Fruit fly (Drosophila melanogaster) whole organism, embryonic: ENCODE results near the gene CG34310.
A peak's percentile ranks its signal among the peaks of the same experiment; 100 is the strongest.

Experiments used
- Ada2b ChIP-seq: fragments of 200-800 bp; sonication (Bioruptor generic); IDR thresholded peaks from 2 replicates; pipeline ENCODE4 v1.3.6; 2022; ENCODE audit warnings: missing biosample characterization, missing genetic modification characterization
- Adf1 ChIP-seq: fragments of 200-800 bp; sonication (Bioruptor generic); IDR thresholded peaks from 2 replicates; pipeline ENCODE4 v1.3.6; 2022; ENCODE audit warnings: missing biosample characterization, missing genetic modification characterization
- Atf3 ChIP-seq: fragments of 200-800 bp; sonication (Bioruptor generic); optimal IDR thresholded peaks from 3 replicates; lab custom pipeline; 2016; ENCODE audit warnings: missing biosample characterization, missing genetic modification characterization
- CG10321 ChIP-seq: fragments of 200-800 bp; sonication (Bioruptor generic); IDR thresholded peaks from 2 replicates; pipeline ENCODE4 v1.3.6; 2022; ENCODE audit warnings: missing biosample characterization, missing genetic modification characterization
- CG11696 ChIP-seq: fragments of 200-800 bp; sonication (Bioruptor generic); IDR thresholded peaks from 2 replicates; pipeline ENCODE4 v1.3.6; 2022; ENCODE audit warnings: missing biosample characterization, missing genetic modification characterization
- CG12104 ChIP-seq: fragments of 200-800 bp; sonication (Bioruptor generic); optimal IDR thresholded peaks from 3 replicates; lab custom pipeline; 2016; ENCODE audit warnings: missing biosample characterization, missing genetic modification characterization
- CG12155 ChIP-seq: fragments of 200-800 bp; sonication (Bioruptor generic); optimal IDR thresholded peaks from 3 replicates; lab custom pipeline; 2016; ENCODE audit warnings: missing biosample characterization, missing genetic modification characterization
- CG12744 ChIP-seq: fragments of 200-800 bp; sonication (Bioruptor generic); optimal IDR thresholded peaks from 2 replicates; lab custom pipeline; 2016; ENCODE audit warnings: missing biosample characterization, missing genetic modification characterization
- CG12769 ChIP-seq: fragments of 200-800 bp; sonication (Bioruptor generic); optimal IDR thresholded peaks from 2 replicates; lab custom pipeline; 2019; ENCODE audit warnings: missing biosample characterization, mild to moderate bottlenecking, missing genetic modification characterization, moderate library complexity
- CG18011 ChIP-seq: fragments of 200-800 bp; sonication (Bioruptor generic); optimal IDR thresholded peaks from 2 replicates; lab custom pipeline; 2017; ENCODE audit warnings: missing biosample characterization, missing genetic modification characterization, mild to moderate bottlenecking, moderate library complexity, missing genotype
- CG18599 ChIP-seq: fragments of 200-800 bp; sonication (Bioruptor generic); optimal IDR thresholded peaks from 3 replicates; lab custom pipeline; 2017; ENCODE audit warnings: missing biosample characterization, missing genetic modification characterization, mild to moderate bottlenecking, moderate library complexity, missing genetic modification reagents
- CG3281 ChIP-seq: fragments of 200-800 bp; sonication (Bioruptor generic); optimal IDR thresholded peaks from 3 replicates; lab custom pipeline; 2017; ENCODE audit warnings: missing biosample characterization, mild to moderate bottlenecking, missing genetic modification characterization
- CG34376 ChIP-seq: fragments of 200-800 bp; sonication (Bioruptor generic); optimal IDR thresholded peaks from 2 replicates; lab custom pipeline; 2018; ENCODE audit warnings: missing biosample characterization, mild to moderate bottlenecking, missing genetic modification characterization
- CG3838 ChIP-seq: fragments of 200-800 bp; sonication (Bioruptor generic); optimal IDR thresholded peaks from 3 replicates; lab custom pipeline; 2016; ENCODE audit warnings: missing biosample characterization, missing genetic modification characterization
- CG3847 ChIP-seq: fragments of 200-800 bp; sonication (Bioruptor generic); IDR thresholded peaks from 2 replicates; pipeline ENCODE4 v1.3.6; 2022; ENCODE audit warnings: missing biosample characterization, missing genetic modification characterization
- CG4404 ChIP-seq: fragments of 200-800 bp; sonication (Bioruptor generic); IDR thresholded peaks from 2 replicates; pipeline ENCODE4 v1.3.6; 2022; ENCODE audit warnings: missing biosample characterization, missing genetic modification characterization
- CG4617 ChIP-seq: fragments of 200-800 bp; sonication (Bioruptor generic); optimal IDR thresholded peaks from 3 replicates; lab custom pipeline; 2016; ENCODE audit warnings: missing biosample characterization, missing genetic modification characterization, borderline replicate concordance
- CG7928 ChIP-seq: fragments of 200-800 bp; sonication (Bioruptor generic); optimal IDR thresholded peaks from 2 replicates; lab custom pipeline; 2017; ENCODE audit warnings: missing biosample characterization, mild to moderate bottlenecking, missing genetic modification characterization
- CG8089 ChIP-seq: fragments of 200-800 bp; sonication (Bioruptor generic); optimal IDR thresholded peaks from 3 replicates; lab custom pipeline; 2016; ENCODE audit warnings: missing biosample characterization, missing genetic modification characterization
- CTCF ChIP-seq: fragments of 200-800 bp; sonication (Bioruptor generic); optimal IDR thresholded peaks from 2 replicates; lab custom pipeline; 2017; ENCODE audit warnings: missing biosample characterization, mild to moderate bottlenecking, missing genetic modification characterization, moderate library complexity
- Dbx ChIP-seq: fragments of 200-800 bp; sonication (Bioruptor generic); IDR thresholded peaks from 3 replicates; pipeline ENCODE4 v1.3.6; 2022; ENCODE audit warnings: missing biosample characterization, missing genetic modification characterization
- Dll ChIP-seq: fragments of 200-800 bp; sonication (Bioruptor generic); IDR thresholded peaks from 4 replicates; pipeline ENCODE4 v1.3.6; 2022; ENCODE audit warnings: missing biosample characterization, missing genetic modification characterization; ENCODE audit not compliant: partially characterized antibody
- Ets97D ChIP-seq: fragments of 200-800 bp; sonication (Bioruptor generic); optimal IDR thresholded peaks from 3 replicates; lab custom pipeline; 2016; ENCODE audit warnings: missing biosample characterization, missing genetic modification characterization
- HmgZ ChIP-seq: fragments of 200-800 bp; sonication (Bioruptor generic); optimal IDR thresholded peaks from 2 replicates; lab custom pipeline; 2018; ENCODE audit warnings: missing biosample characterization, mild to moderate bottlenecking, missing genetic modification characterization
- Kr ChIP-seq: fragments of 200-800 bp; sonication (Bioruptor generic); optimal IDR thresholded peaks from 2 replicates; lab custom pipeline; 2017; ENCODE audit warnings: missing biosample characterization, mild to moderate bottlenecking, missing genetic modification characterization
- Lhr ChIP-seq: fragments of 200-800 bp; sonication (Bioruptor generic); optimal IDR thresholded peaks from 3 replicates; lab custom pipeline; 2017; ENCODE audit warnings: mild to moderate bottlenecking, missing biosample characterization, missing genetic modification reagents, missing genetic modification characterization
- Lpt ChIP-seq: fragments of >200 bp; optimal IDR thresholded peaks from 2 replicates; lab custom pipeline; 2018; ENCODE audit warnings: missing biosample characterization, missing genetic modification characterization
- Mes4 ChIP-seq: fragments of 200-800 bp; sonication (Bioruptor generic); optimal IDR thresholded peaks from 2 replicates; lab custom pipeline; 2016; ENCODE audit warnings: missing biosample characterization, missing genetic modification characterization
- Ptx1 ChIP-seq: fragments of 200-800 bp; sonication (Bioruptor generic); IDR thresholded peaks from 2 replicates; pipeline ENCODE4 v1.3.6; 2022; ENCODE audit warnings: missing biosample characterization, missing genetic modification characterization
- ap ChIP-seq: fragments of 200-800 bp; sonication (Bioruptor generic); IDR thresholded peaks from 2 replicates; pipeline ENCODE4 v1.3.6; 2022; ENCODE audit warnings: missing biosample characterization, missing genetic modification characterization
- bsh ChIP-seq, 2 experiments: fragments of 200-800 bp; sonication (Bioruptor generic); optimal IDR thresholded peaks; 2 replicates each; lab custom pipeline; 2017 to 2018; ENCODE audit warnings: mild to moderate bottlenecking in 2 of 2, missing biosample characterization in 2 of 2, missing genetic modification characterization in 2 of 2, moderate library complexity in 1 of 2
- chinmo ChIP-seq: fragments of 200-800 bp; sonication (Bioruptor generic); IDR thresholded peaks from 4 replicates; pipeline ENCODE4 v1.3.6; 2022; ENCODE audit warnings: missing biosample characterization, missing genetic modification characterization; ENCODE audit not compliant: partially characterized antibody
- ci ChIP-seq: fragments of 200-800 bp; sonication (Bioruptor generic); IDR thresholded peaks from 3 replicates; pipeline ENCODE4 v1.3.6; 2022; ENCODE audit warnings: missing biosample characterization, missing genetic modification characterization
- corto ChIP-seq: fragments of 200-800 bp; sonication (Bioruptor generic); optimal IDR thresholded peaks from 2 replicates; lab custom pipeline; 2016; ENCODE audit warnings: missing biosample characterization, mild to moderate bottlenecking, missing genetic modification characterization, moderate library complexity
- crc ChIP-seq: fragments of 200-800 bp; sonication (Bioruptor generic); optimal IDR thresholded peaks from 2 replicates; lab custom pipeline; 2016; ENCODE audit warnings: missing biosample characterization, missing genetic modification characterization
- croc ChIP-seq: fragments of 200-800 bp; sonication (Bioruptor generic); conservative IDR thresholded peaks from 3 replicates; pipeline ENCODE4 v1.3.6; 2022; ENCODE audit warnings: missing biosample characterization, missing genetic modification characterization
- gem ChIP-seq: fragments of 200-800 bp; sonication (Bioruptor generic); optimal IDR thresholded peaks from 2 replicates; lab custom pipeline; 2019; ENCODE audit warnings: missing biosample characterization, mild to moderate bottlenecking, missing genetic modification characterization, moderate library complexity
- grn ChIP-seq: fragments of 200-800 bp; sonication (Bioruptor generic); optimal IDR thresholded peaks from 3 replicates; lab custom pipeline; 2017; ENCODE audit warnings: missing biosample characterization, missing genetic modification characterization
- hbn ChIP-seq: fragments of 200-800 bp; sonication (Bioruptor generic); IDR thresholded peaks from 2 replicates; pipeline ENCODE4 v1.3.6; 2022; ENCODE audit warnings: missing biosample characterization, missing genetic modification characterization; ENCODE audit not compliant: partially characterized antibody
- ind ChIP-seq: fragments of 200-800 bp; sonication (Bioruptor generic); optimal IDR thresholded peaks from 3 replicates; lab custom pipeline; 2016; ENCODE audit warnings: missing biosample characterization, missing genetic modification characterization
- nerfin-2 ChIP-seq: fragments of 200-800 bp; sonication (Bioruptor generic); IDR thresholded peaks from 2 replicates; pipeline ENCODE4 v1.3.6; 2022; ENCODE audit warnings: missing biosample characterization, missing genetic modification characterization; ENCODE audit not compliant: partially characterized antibody
- slp2 ChIP-seq: fragments of 200-800 bp; sonication (Bioruptor generic); optimal IDR thresholded peaks from 2 replicates; lab custom pipeline; 2016; ENCODE audit warnings: missing biosample characterization, missing genetic modification characterization
- sna ChIP-seq: fragments of 200-800 bp; sonication (Bioruptor generic); IDR thresholded peaks from 2 replicates; pipeline ENCODE4 v1.3.6; 2022; ENCODE audit warnings: missing biosample characterization, missing genetic modification characterization; ENCODE audit not compliant: partially characterized antibody
- so ChIP-seq: fragments of 200-800 bp; sonication (Bioruptor generic); IDR thresholded peaks from 3 replicates; pipeline ENCODE4 v1.3.6; 2022; ENCODE audit warnings: missing biosample characterization, missing genetic modification characterization
- sug ChIP-seq: fragments of 200-800 bp; optimal IDR thresholded peaks from 2 replicates; lab custom pipeline; 2019; ENCODE audit warnings: missing biosample characterization, mild to moderate bottlenecking, missing genetic modification characterization, moderate library complexity
- trh ChIP-seq: fragments of 200-800 bp; sonication (Bioruptor generic); optimal IDR thresholded peaks from 2 replicates; lab custom pipeline; 2016; ENCODE audit warnings: missing biosample characterization, missing genetic modification characterization
- twi ChIP-seq: fragments of 200-800 bp; optimal IDR thresholded peaks from 2 replicates; lab custom pipeline; 2019; ENCODE audit warnings: missing biosample characterization, mild to moderate bottlenecking, missing genetic modification characterization, moderate library complexity
- vvl ChIP-seq: fragments of 200-800 bp; sonication (Bioruptor generic); IDR thresholded peaks from 2 replicates; pipeline ENCODE4 v1.3.6; 2022; ENCODE audit warnings: missing biosample characterization, missing genetic modification characterization
- zen ChIP-seq: fragments of 200-800 bp; sonication (Bioruptor generic); optimal IDR thresholded peaks from 3 replicates; lab custom pipeline; 2018; ENCODE audit warnings: missing biosample characterization, mild to moderate bottlenecking, missing genetic modification characterization, moderate library complexity
- zfh1 ChIP-seq: fragments of 200-800 bp; sonication (Bioruptor generic); IDR thresholded peaks from 3 replicates; pipeline ENCODE4 v1.3.6; 2022; ENCODE audit warnings: missing biosample characterization, missing genetic modification characterization

The CG34310 gene

DNA sequence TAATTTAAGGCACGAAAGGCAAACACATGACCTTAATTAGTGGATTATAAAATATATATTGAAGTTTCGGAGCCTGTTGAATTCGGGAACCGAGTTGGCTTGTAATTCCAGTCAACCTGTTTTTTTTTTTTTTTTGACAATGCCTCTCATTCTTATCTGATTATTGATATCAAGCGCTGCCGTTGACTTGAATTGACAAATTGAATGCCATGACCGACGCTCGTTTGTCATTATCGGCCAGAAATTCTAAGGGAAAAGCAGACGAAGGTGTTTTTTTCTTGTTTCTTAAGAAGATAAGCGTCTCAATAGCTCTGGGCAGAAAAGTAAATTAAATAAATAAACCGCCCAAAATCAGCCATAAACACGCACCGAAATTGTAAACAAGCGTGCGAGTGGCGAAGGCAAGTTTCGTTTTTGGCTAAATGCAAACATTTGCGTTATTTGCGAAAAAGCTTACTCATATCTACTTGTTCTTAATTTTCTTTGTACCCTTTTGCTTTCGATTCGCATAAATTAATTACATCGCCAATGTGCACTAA lies 20.2 kb upstream of the CG34310 start (continued):
- TF ChIP-seq CG4404 (no peak), twi (no peak), CG3847 (no peak), CG34376 (GFP tag; lab: Kevin White, UChicago) (peak; percentile 29), CG3281 (peak; percentile 10), Dbx (0 out of 3 replicates have a peak, but pooled peaks have one; percentile 39), CG18599 (peak; percentile 44), CG12104 (GFP tag; lab: Kevin White, UChicago) (no peak), Lpt (GFP tag; lab: Kevin White, UChicago) (no peak), crc (GFP tag; lab: Kevin White, UChicago) (no peak)

DNA sequence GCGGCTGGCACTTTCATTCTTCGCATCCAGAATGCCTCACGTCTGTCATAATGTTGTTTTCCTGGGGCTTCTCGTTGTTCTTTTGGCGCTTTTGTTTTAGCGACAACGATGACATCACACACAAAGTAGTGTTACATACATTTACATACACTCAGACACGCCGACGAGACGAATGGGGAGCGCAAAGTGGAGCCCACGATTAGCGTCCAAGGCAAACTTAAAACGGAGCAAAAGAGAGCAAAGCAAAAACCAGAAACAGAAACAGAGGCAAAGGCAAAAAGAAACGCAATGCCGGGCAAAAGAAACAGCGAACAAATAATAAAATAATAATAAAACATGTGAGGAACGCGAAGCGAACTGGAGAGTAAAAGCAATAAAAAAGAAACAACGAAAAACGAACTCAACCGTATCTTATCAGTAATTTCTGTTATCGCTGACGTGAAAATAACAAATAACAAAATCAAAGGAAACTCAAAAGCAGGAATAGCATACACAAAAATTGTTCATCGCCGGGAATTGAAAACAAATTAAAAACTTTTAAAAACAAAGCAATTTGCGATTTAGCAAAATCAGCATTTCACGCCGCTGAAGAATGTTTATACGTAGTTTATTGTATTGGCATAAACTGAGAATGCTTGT lies 18.9 kb upstream of the CG34310 start:
- TF ChIP-seq ind (GFP tag; lab: Kevin White, UChicago) (no peak), Ada2b (no peak), sna (no peak), grn (peak; percentile 27), Ptx1 (GFP tag; lab: Robert Waterston, UW) (no peak), corto (GFP tag; lab: Kevin White, UChicago) (peak; percentile 47), CG4617 (GFP tag; lab: Kevin White, UChicago) (no peak), CTCF (GFP tag; lab: Kevin White, UChicago) (no peak), CG10321 (GFP tag; lab: Robert Waterston, UW) (no peak), Adf1 (no peak; the same call in 1 of the 2 replicates), slp2 (GFP tag; lab: Kevin White, UChicago) (no peak), hbn (GFP tag; lab: Robert Waterston, UW) (no peak), trh (GFP tag; lab: Kevin White, UChicago) (no peak), bsh (GFP tag; optimal IDR thresholded peaks at IDR 0.05; lab: Kevin White, UChicago) (no peak), CG11696 (no peak), ap (GFP tag; lab: Robert Waterston, UW) (no peak), zfh1 (GFP tag; lab: Robert Waterston, UW) (no peak), gem (tag; lab: Kevin White, UChicago) (no peak), vvl (GFP tag; lab: Robert Waterston, UW) (peak; percentile 60; the same call in 1 of the 2 replicates), Kr (GFP tag; lab: Kevin White, UChicago) (no peak), Lhr (no peak), nerfin-2 (no peak), CG12155 (GFP tag; lab: Kevin White, UChicago) (peak; percentile 52), so (GFP tag; lab: Robert Waterston, UW) (no peak), Ets97D (no peak), croc (GFP tag; lab: Robert Waterston, UW) (no peak), HmgZ (tag; lab: Kevin White, UChicago) (peak; percentile 40), chinmo (GFP tag; lab: Robert Waterston, UW) (peak; percentile 96; the same call in 3 of the 4 replicates), CG8089 (no peak), CG12769 (tag; lab: Kevin White, UChicago) (peak; percentile 86), Atf3 (GFP tag; lab: Kevin White, UChicago) (peak; percentile 37), CG7928 (GFP tag; lab: Kevin White, UChicago) (no peak), Dll (GFP tag; lab: Robert Waterston, UW) (no peak), CG12744 (no peak), CG18011 (GFP tag; lab: Kevin White, UChicago) (peak; percentile 2), CG3838 (GFP tag; lab: Kevin White, UChicago) (peak; percentile 40), Mes4 (GFP tag; lab: Kevin White, UChicago) (no peak), zen (tag; lab: Kevin White, UChicago) (no peak), sug (tag; lab: Kevin White, UChicago) (peak; percentile 37), ci (GFP tag; lab: Robert Waterston, UW) (0 out of 3 replicates have a peak, but pooled peaks have one; percentile 55)
